Worm (Caenorhabditis elegans) whole organism, young adult: ENCODE data around the gene B0454.5.

Source experiments
- B0261.1 ChIP-seq: sonication (generic microtip); optimal IDR thresholded peaks from 2 replicates; lab custom pipeline; 2016; ENCODE audit warnings: mild to moderate bottlenecking, missing genetic modification characterization, moderate library complexity, missing compliant biosample characterization
- B0336.3 ChIP-seq: fragments of 200-800 bp; sonication (Bioruptor generic); IDR thresholded peaks from 2 replicates; pipeline ENCODE4 v1.3.6; 2022; ENCODE audit warnings: missing genetic modification characterization, missing compliant biosample characterization
- D2030.7 ChIP-seq: fragments of 200-800 bp; sonication (Bioruptor generic); IDR thresholded peaks from 2 replicates; pipeline ENCODE4 v1.3.6; 2022; ENCODE audit warnings: missing genetic modification reagents, missing genetic modification characterization, missing compliant biosample characterization
- F10E7.11 ChIP-seq: sonication (generic microtip); optimal IDR thresholded peaks from 2 replicates; lab custom pipeline; 2017; ENCODE audit warnings: mild to moderate bottlenecking, missing genetic modification characterization, moderate library complexity, missing compliant biosample characterization
- F33H1.4 ChIP-seq: fragments of 200-800 bp; sonication (Bioruptor generic); IDR thresholded peaks from 2 replicates; pipeline ENCODE4 v1.3.6; 2022; ENCODE audit warnings: missing genetic modification reagents, missing genetic modification characterization, missing compliant biosample characterization
- F55B11.4 ChIP-seq: sonication (generic microtip); optimal IDR thresholded peaks from 2 replicates; lab custom pipeline; 2016; ENCODE audit warnings: missing compliant biosample characterization, missing genetic modification characterization, borderline replicate concordance; ENCODE audit not compliant: insufficient read depth
- F57A8.1 ChIP-seq: fragments of 200-800 bp; sonication (Bioruptor generic); optimal IDR thresholded peaks from 2 replicates; lab custom pipeline; 2018; ENCODE audit warnings: mild to moderate bottlenecking, missing genetic modification characterization, moderate library complexity, missing compliant biosample characterization
- Y79H2A.3 ChIP-seq: fragments of 200-800 bp; sonication (Bioruptor generic); conservative IDR thresholded peaks from 2 replicates; pipeline ENCODE4 v1.3.6; 2022; ENCODE audit warnings: missing genetic modification reagents, missing genetic modification characterization, missing compliant biosample characterization
- ZK185.1 ChIP-seq: sonication (generic microtip); optimal IDR thresholded peaks from 2 replicates; lab custom pipeline; 2016; ENCODE audit warnings: mild to moderate bottlenecking, missing genetic modification characterization, missing compliant biosample characterization; ENCODE audit not compliant: poor library complexity, severe bottlenecking
- athp-1 ChIP-seq: sonication (generic microtip); optimal IDR thresholded peaks from 2 replicates; lab custom pipeline; 2017; ENCODE audit warnings: mild to moderate bottlenecking, missing genetic modification characterization, missing compliant biosample characterization
- attf-6 ChIP-seq: fragments of 200-800 bp; sonication (Bioruptor generic); IDR thresholded peaks from 2 replicates; pipeline ENCODE4 v1.3.6; 2022; ENCODE audit warnings: missing genetic modification reagents, missing genetic modification characterization, missing compliant biosample characterization
- cebp-1 ChIP-seq, 2 experiments: fragments of 200-800 bp in 1 of 2; sonication (Bioruptor generic) in 1 of 2; sonication (generic microtip) in 1 of 2; IDR thresholded peaks in 1 of 2; optimal IDR thresholded peaks in 1 of 2; 2 replicates each; pipeline versions ENCODE4 v1.3.6 to Lab custom; 2017 to 2022; ENCODE audit warnings: missing compliant biosample characterization in 2 of 2, missing genetic modification characterization in 2 of 2, mild to moderate bottlenecking in 1 of 2, missing genetic modification reagents in 1 of 2, moderate library complexity in 1 of 2
- ceh-100 ChIP-seq: fragments of 200-800 bp; sonication (Bioruptor generic); IDR thresholded peaks from 2 replicates; pipeline ENCODE4 v1.3.6; 2022; ENCODE audit warnings: missing genetic modification reagents, missing genetic modification characterization, missing compliant biosample characterization
- ceh-27 ChIP-seq: fragments of 200-800 bp; sonication (Bioruptor generic); optimal IDR thresholded peaks from 2 replicates; lab custom pipeline; 2018; ENCODE audit warnings: mild to moderate bottlenecking, missing genetic modification characterization, moderate library complexity, missing compliant biosample characterization
- ceh-91 ChIP-seq: fragments of 200-800 bp; sonication (Bioruptor generic); IDR thresholded peaks from 2 replicates; pipeline ENCODE4 v1.3.6; 2022; ENCODE audit warnings: missing genetic modification reagents, missing genetic modification characterization, missing compliant biosample characterization
- die-1 ChIP-seq: sonication (generic microtip); optimal IDR thresholded peaks from 2 replicates; lab custom pipeline; 2016; ENCODE audit warnings: missing genotype, mild to moderate bottlenecking, missing genetic modification characterization, missing compliant biosample characterization
- dox-1 ChIP-seq: fragments of 200-800 bp; sonication (Bioruptor generic); IDR thresholded peaks from 2 replicates; pipeline ENCODE4 v1.3.6; 2022; ENCODE audit warnings: missing genetic modification reagents, missing genetic modification characterization, missing compliant biosample characterization
- efl-1 ChIP-seq: fragments of 150-350 bp; optimal IDR thresholded peaks from 2 replicates; lab custom pipeline; 2014; ENCODE audit warnings: missing biosample characterization, missing genetic modification reagents, missing genetic modification characterization
- egrh-3 ChIP-seq: fragments of 200-800 bp; sonication (Bioruptor generic); IDR thresholded peaks from 2 replicates; pipeline ENCODE4 v1.3.6; 2022; ENCODE audit warnings: missing genetic modification reagents, missing genetic modification characterization, missing compliant biosample characterization
- ekl-4 ChIP-seq: fragments of 200-800 bp; sonication (Bioruptor generic); IDR thresholded peaks from 2 replicates; pipeline ENCODE4 v1.3.6; 2022; ENCODE audit warnings: missing genetic modification reagents, missing genetic modification characterization, missing compliant biosample characterization
- hlh-26 ChIP-seq: fragments of 200-800 bp; sonication (Bioruptor generic); conservative IDR thresholded peaks from 2 replicates; pipeline ENCODE4 v1.3.6; 2022; ENCODE audit warnings: missing genetic modification reagents, missing genetic modification characterization, missing compliant biosample characterization
- hmg-1.2 ChIP-seq: fragments of 200-800 bp; sonication (Bioruptor generic); IDR thresholded peaks from 2 replicates; pipeline ENCODE4 v1.3.6; 2022; ENCODE audit warnings: missing genetic modification reagents, missing genetic modification characterization, missing compliant biosample characterization
- hmg-20 ChIP-seq: fragments of 200-800 bp; sonication (Bioruptor generic); IDR thresholded peaks from 2 replicates; pipeline ENCODE4 v1.3.6; 2022; ENCODE audit warnings: missing genetic modification reagents, missing genetic modification characterization, missing compliant biosample characterization
- lag-1 ChIP-seq: fragments of 200-800 bp; sonication (Bioruptor generic); IDR thresholded peaks from 2 replicates; pipeline ENCODE4 v1.3.6; 2022; ENCODE audit warnings: missing genetic modification reagents, missing genetic modification characterization, missing compliant biosample characterization
- let-607 ChIP-seq, 2 experiments: fragments of 200-800 bp in 1 of 2; sonication (Bioruptor generic) in 1 of 2; sonication (generic microtip) in 1 of 2; optimal IDR thresholded peaks; 2 replicates each; lab custom pipeline; 2016 to 2018; ENCODE audit warnings: mild to moderate bottlenecking in 2 of 2, missing compliant biosample characterization in 2 of 2, missing genetic modification characterization in 2 of 2, moderate library complexity in 2 of 2, missing genotype in 1 of 2
- lin-26 ChIP-seq: fragments of 200-800 bp; sonication (Bioruptor generic); IDR thresholded peaks from 2 replicates; pipeline ENCODE4 v1.3.6; 2022; ENCODE audit warnings: missing genetic modification reagents, missing genetic modification characterization, missing compliant biosample characterization
- lir-1 ChIP-seq: fragments of 200-800 bp; sonication (Bioruptor generic); conservative IDR thresholded peaks from 2 replicates; pipeline ENCODE4 v1.3.6; 2022; ENCODE audit warnings: missing genetic modification reagents, missing genetic modification characterization, missing compliant biosample characterization
- lsl-1 ChIP-seq: fragments of 200-800 bp; sonication (Bioruptor generic); optimal IDR thresholded peaks from 2 replicates; lab custom pipeline; 2018; ENCODE audit warnings: mild to moderate bottlenecking, missing genetic modification characterization, moderate library complexity, missing compliant biosample characterization
- madf-3 ChIP-seq: fragments of 200-800 bp; sonication (Bioruptor generic); IDR thresholded peaks from 2 replicates; pipeline ENCODE4 v1.3.6; 2022; ENCODE audit warnings: missing genetic modification reagents, missing genetic modification characterization, missing compliant biosample characterization
- madf-6 ChIP-seq: fragments of 200-800 bp; sonication (Bioruptor generic); IDR thresholded peaks from 2 replicates; pipeline ENCODE4 v1.3.6; 2022; ENCODE audit warnings: missing genetic modification reagents, missing genetic modification characterization, missing compliant biosample characterization
- madf-8 ChIP-seq: fragments of 200-800 bp; sonication (Bioruptor generic); conservative IDR thresholded peaks from 2 replicates; pipeline ENCODE4 v1.3.6; 2022; ENCODE audit warnings: missing genetic modification reagents, missing genetic modification characterization, missing compliant biosample characterization
- mcd-1 ChIP-seq: fragments of 200-800 bp; sonication (Bioruptor generic); IDR thresholded peaks from 2 replicates; pipeline ENCODE4 v1.3.6; 2022; ENCODE audit warnings: missing genetic modification reagents, missing genetic modification characterization, missing compliant biosample characterization
- mel-28 ChIP-seq: sonication (generic microtip); optimal IDR thresholded peaks from 2 replicates; lab custom pipeline; 2016; ENCODE audit warnings: borderline replicate concordance, mild to moderate bottlenecking, missing genetic modification characterization, missing compliant biosample characterization
- mes-4 ChIP-seq: sonication (generic microtip); optimal IDR thresholded peaks from 2 replicates; lab custom pipeline; 2016; ENCODE audit warnings: missing genotype, missing genetic modification characterization, missing compliant biosample characterization
- nfyb-1 ChIP-seq: fragments of 200-800 bp; sonication (Bioruptor generic); IDR thresholded peaks from 2 replicates; pipeline ENCODE4 v1.3.6; 2022; ENCODE audit warnings: missing genetic modification reagents, missing genetic modification characterization, missing compliant biosample characterization
- nhr-120 ChIP-seq: fragments of 200-800 bp; sonication (Bioruptor generic); IDR thresholded peaks from 2 replicates; pipeline ENCODE4 v1.3.6; 2022; ENCODE audit warnings: missing genetic modification characterization, missing compliant biosample characterization
- nhr-90 ChIP-seq: sonication (generic microtip); optimal IDR thresholded peaks from 2 replicates; lab custom pipeline; 2016; ENCODE audit warnings: missing genotype, mild to moderate bottlenecking, missing genetic modification characterization, missing compliant biosample characterization
- sdz-38 ChIP-seq: sonication (generic microtip); optimal IDR thresholded peaks from 2 replicates; lab custom pipeline; 2016; ENCODE audit warnings: missing genotype, missing genetic modification characterization, missing compliant biosample characterization
- sea-2 ChIP-seq: fragments of 200-800 bp; sonication (Bioruptor generic); IDR thresholded peaks from 2 replicates; pipeline ENCODE4 v1.3.6; 2022; ENCODE audit warnings: missing genetic modification characterization, missing compliant biosample characterization
- snpc-1.3 ChIP-seq: sonication (generic microtip); optimal IDR thresholded peaks from 2 replicates; lab custom pipeline; 2017; ENCODE audit warnings: missing genetic modification characterization, mild to moderate bottlenecking, missing compliant biosample characterization, antibody characterized with exemption, moderate library complexity, missing genotype, missing genetic modification reagents; ENCODE audit not compliant: insufficient read depth
- xnd-1 ChIP-seq: sonication (generic microtip); optimal IDR thresholded peaks from 2 replicates; lab custom pipeline; 2016; ENCODE audit warnings: missing genotype, missing genetic modification reagents, missing genetic modification characterization, missing compliant biosample characterization
- zfh-2 ChIP-seq: fragments of 200-800 bp; sonication (Bioruptor generic); conservative IDR thresholded peaks from 2 replicates; pipeline ENCODE4 v1.3.6; 2022; ENCODE audit warnings: missing genetic modification reagents, missing genetic modification characterization, missing compliant biosample characterization
- zim-3 ChIP-seq: sonication (generic microtip); optimal IDR thresholded peaks from 2 replicates; lab custom pipeline; 2017; ENCODE audit warnings: mild to moderate bottlenecking, missing genetic modification characterization, moderate library complexity, missing compliant biosample characterization
- ztf-25 ChIP-seq: fragments of 200-800 bp; sonication (Bioruptor generic); IDR thresholded peaks from 2 replicates; pipeline ENCODE4 v1.3.6; 2022; ENCODE audit warnings: missing genetic modification reagents, missing genetic modification characterization, missing compliant biosample characterization
- ztf-28 ChIP-seq: fragments of 200-800 bp; sonication (Bioruptor generic); IDR thresholded peaks from 2 replicates; pipeline ENCODE4 v1.3.6; 2022; ENCODE audit warnings: missing genetic modification reagents, missing genetic modification characterization, missing compliant biosample characterization
- ztf-6 ChIP-seq: fragments of 200-800 bp; sonication (Bioruptor generic); IDR thresholded peaks from 2 replicates; pipeline ENCODE4 v1.3.6; 2022; ENCODE audit warnings: missing genetic modification reagents, missing genetic modification characterization, missing compliant biosample characterization

Gene B0454.5

ce11 chrII:3055531-3055930 is 16.9 kb downstream of the B0454.5 start (continued):
- no peak for TF ChIP-seq die-1 (tag; lab: Kevin White, UChicago)
- TF ChIP-seq ceh-27, result peak; percentile 18
- TF ChIP-seq snpc-1.3 (tag; lab: Kevin White, UChicago), result no peak
- TF ChIP-seq cebp-1 (GFP tag; IDR thresholded peaks at IDR 0.05; lab: Robert Waterston, UW), result no peak
- peak; percentile 52 for TF ChIP-seq cebp-1 (tag; optimal IDR thresholded peaks at IDR 0.05; lab: Kevin White, UChicago)
- TF ChIP-seq F10E7.11 (tag; lab: Kevin White, UChicago), result no peak
- peak; percentile 33; the same call in 1 of the 2 replicates for TF ChIP-seq hmg-1.2 (GFP tag; lab: Robert Waterston, UW)
- no peak for TF ChIP-seq mel-28
- peak; percentile 89 for TF ChIP-seq egrh-3
- peak; percentile 96 for TF ChIP-seq zfh-2 (GFP tag; lab: Robert Waterston, UW)
- TF ChIP-seq ZK185.1, result no peak
- peak; percentile 37; the same call in 1 of the 2 replicates for TF ChIP-seq mcd-1
- no peak for TF ChIP-seq zim-3 (tag; lab: Kevin White, UChicago)
- no peak for TF ChIP-seq madf-3 (GFP tag; lab: Robert Waterston, UW)
- no peak for TF ChIP-seq sea-2
- no peak for TF ChIP-seq D2030.7
- no peak for TF ChIP-seq lir-1

- TF ChIP-seq madf-6 (GFP tag; lab: Robert Waterston, UW), result peak; percentile 90
- no peak for TF ChIP-seq nhr-120
- no peak for TF ChIP-seq sdz-38 (tag; lab: Kevin White, UChicago)
- peak; percentile 48; the same call in 1 of the 2 replicates for TF ChIP-seq dox-1 (GFP tag; lab: Robert Waterston, UW)
- TF ChIP-seq ztf-6 (GFP tag; lab: Robert Waterston, UW), result no peak
- no peak for TF ChIP-seq let-607 (tag; optimal IDR thresholded peaks at IDR 0.05; lab: Kevin White, UChicago)
- TF ChIP-seq ceh-91 (GFP tag; lab: Robert Waterston, UW), result peak; percentile 75
- TF ChIP-seq die-1 (tag; lab: Kevin White, UChicago), result no peak
- TF ChIP-seq lag-1, result no peak
- TF ChIP-seq Y79H2A.3 (GFP tag; lab: Robert Waterston, UW), result no peak
- TF ChIP-seq ceh-100 (GFP tag; lab: Robert Waterston, UW), result no peak
- TF ChIP-seq lin-26 (GFP tag; lab: Robert Waterston, UW), result no peak
- TF ChIP-seq ztf-28 (GFP tag; lab: Robert Waterston, UW), result no peak
- no peak for TF ChIP-seq attf-6 (GFP tag; lab: Robert Waterston, UW)
- no peak for TF ChIP-seq hlh-26
- TF ChIP-seq D2030.7, result peak; percentile 79
- no peak for TF ChIP-seq nhr-90
- no peak for TF ChIP-seq hmg-20 (GFP tag; lab: Robert Waterston, UW)
- no peak for TF ChIP-seq efl-1
- no peak for TF ChIP-seq F55B11.4 (tag; lab: Kevin White, UChicago)
- no peak for TF ChIP-seq ztf-25 (GFP tag; lab: Robert Waterston, UW)
- peak; percentile 78 for TF ChIP-seq madf-8 (GFP tag; lab: Robert Waterston, UW)
- TF ChIP-seq ceh-27, result no peak
- TF ChIP-seq B0336.3 (GFP tag; lab: Robert Waterston, UW), result 0 out of 2 replicates have a peak, but pooled peaks have one; percentile 18
- no peak for TF ChIP-seq F57A8.1 (GFP tag; lab: Kevin White, UChicago)
- TF ChIP-seq xnd-1 (tag; lab: Kevin White, UChicago), result peak; percentile 96
- TF ChIP-seq nfyb-1, result 0 out of 2 replicates have a peak, but pooled peaks have one; percentile 18
- TF ChIP-seq ekl-4 (GFP tag; lab: Robert Waterston, UW), result no peak
- peak; percentile 54 for TF ChIP-seq athp-1 (tag; lab: Kevin White, UChicago)
- TF ChIP-seq F33H1.4 (GFP tag; lab: Robert Waterston, UW), result peak; percentile 84
- TF ChIP-seq mes-4, result no peak
- TF ChIP-seq B0261.1 (tag; lab: Kevin White, UChicago), result peak; percentile 2
- TF ChIP-seq mcd-1, result no peak
- TF ChIP-seq lsl-1 (GFP tag; lab: Kevin White, UChicago), result peak; percentile 100
Observed at ce11 chrII:3056266-3056872, 17.7 kb downstream of the B0454.5 start, which contains the start of gene lin-8. Gene lin-8 (plus strand): TSS chrII:3056822.
